Fruit fly (Drosophila melanogaster): ENCODE data around the gene CG9215.

Gene CG9215

DNA sequence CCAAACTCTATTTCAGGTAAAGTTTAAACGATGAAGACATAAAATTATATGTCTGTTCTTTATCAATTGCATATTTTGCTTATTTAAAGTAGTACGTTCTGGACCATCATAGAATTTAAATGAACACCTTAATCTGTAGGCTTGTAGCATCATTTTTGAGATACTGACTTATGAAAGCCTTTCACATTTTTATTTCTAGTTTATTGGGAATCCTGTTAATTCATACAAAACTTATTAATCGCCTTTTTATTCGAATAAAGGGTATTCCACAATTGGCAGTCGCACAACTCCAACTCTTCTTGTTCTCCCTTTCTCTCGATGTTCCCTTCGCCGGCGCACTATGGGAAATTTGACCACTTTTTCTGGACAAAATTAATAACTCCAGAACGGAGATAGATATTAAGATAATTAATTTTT is 30.2 kb downstream of the CG9215 start:
- TF ChIP-seq h (optimal IDR thresholded peaks at IDR 0.05) = no peak
- TF ChIP-seq psq (optimal IDR thresholded peaks at IDR 0.05) = no peak
- TF ChIP-seq ttk (optimal IDR thresholded peaks at IDR 0.05) = no peak
- no peak for TF ChIP-seq insv (optimal IDR thresholded peaks at IDR 0.05)
- no peak for TF ChIP-seq Sin3A (optimal IDR thresholded peaks at IDR 0.05)
- TF ChIP-seq Myc (optimal IDR thresholded peaks at IDR 0.05) = no peak

DNA sequence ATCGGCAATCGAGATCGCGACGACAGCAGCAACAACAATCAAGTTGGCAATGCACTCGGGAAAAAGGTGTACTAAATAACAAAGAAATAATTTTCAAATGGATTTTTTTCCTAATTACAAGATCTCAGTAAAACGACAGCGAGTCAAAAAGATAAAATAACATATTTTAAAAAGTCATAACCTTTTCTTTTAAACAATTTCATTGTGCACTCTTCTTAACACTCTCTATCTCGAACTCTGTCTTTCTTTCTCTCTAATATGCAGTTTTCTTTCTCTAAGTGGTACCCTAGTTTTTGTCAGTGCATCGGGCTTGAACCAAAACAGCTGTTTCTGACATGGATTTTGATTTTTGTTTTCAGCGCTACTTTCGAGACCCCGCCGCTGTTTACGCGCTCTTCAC is 33.6 kb downstream of the CG9215 start:
- no peak for TF ChIP-seq h (optimal IDR thresholded peaks at IDR 0.05)
- TF ChIP-seq insv (optimal IDR thresholded peaks at IDR 0.05) = no peak
- no peak for TF ChIP-seq ttk (optimal IDR thresholded peaks at IDR 0.05)
- no peak for TF ChIP-seq psq (optimal IDR thresholded peaks at IDR 0.05)
- TF ChIP-seq Myc (optimal IDR thresholded peaks at IDR 0.05) = no peak
- no peak for TF ChIP-seq Sin3A (optimal IDR thresholded peaks at IDR 0.05)

DNA sequence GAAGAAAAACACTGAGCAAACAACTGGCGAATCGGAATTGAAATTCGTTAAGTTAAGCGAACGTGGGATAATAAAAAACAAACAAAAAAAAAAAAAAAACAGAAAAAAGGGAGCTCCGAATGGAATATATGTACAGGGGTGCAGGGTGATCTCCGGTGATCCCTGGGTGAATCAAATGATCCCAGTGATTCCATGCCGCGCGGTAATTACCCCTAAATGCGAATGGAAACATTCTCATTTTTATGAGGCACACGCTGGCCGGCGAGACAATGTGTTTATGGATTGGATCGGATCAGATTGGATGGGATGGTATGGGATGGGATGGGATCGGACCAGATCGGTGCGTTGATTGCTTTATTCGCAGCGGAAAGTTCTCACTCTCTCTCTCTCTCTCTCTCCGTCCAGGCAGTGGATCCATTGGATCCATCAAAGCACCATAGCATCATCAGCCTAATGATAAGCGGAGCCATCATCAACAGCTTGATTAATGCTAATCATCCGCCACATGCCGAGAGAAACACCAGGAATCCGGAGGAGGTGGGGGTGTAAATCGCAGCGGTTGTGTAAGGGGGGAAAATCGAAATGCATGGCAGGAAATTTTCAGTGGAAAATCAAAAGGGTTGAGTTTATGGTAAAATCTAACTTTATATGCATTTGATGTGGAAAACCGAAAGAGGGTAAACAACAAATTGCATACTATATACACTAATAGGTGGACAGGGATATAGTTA is 37.0 kb downstream of the CG9215 start:
- TF ChIP-seq ttk (optimal IDR thresholded peaks at IDR 0.05) = no peak
- no peak for TF ChIP-seq psq (optimal IDR thresholded peaks at IDR 0.05)
- TF ChIP-seq Myc (optimal IDR thresholded peaks at IDR 0.05) = no peak
- TF ChIP-seq h (optimal IDR thresholded peaks at IDR 0.05) = no peak
- no peak for TF ChIP-seq insv (optimal IDR thresholded peaks at IDR 0.05)
- TF ChIP-seq Sin3A (optimal IDR thresholded peaks at IDR 0.05) = no peak

DNA sequence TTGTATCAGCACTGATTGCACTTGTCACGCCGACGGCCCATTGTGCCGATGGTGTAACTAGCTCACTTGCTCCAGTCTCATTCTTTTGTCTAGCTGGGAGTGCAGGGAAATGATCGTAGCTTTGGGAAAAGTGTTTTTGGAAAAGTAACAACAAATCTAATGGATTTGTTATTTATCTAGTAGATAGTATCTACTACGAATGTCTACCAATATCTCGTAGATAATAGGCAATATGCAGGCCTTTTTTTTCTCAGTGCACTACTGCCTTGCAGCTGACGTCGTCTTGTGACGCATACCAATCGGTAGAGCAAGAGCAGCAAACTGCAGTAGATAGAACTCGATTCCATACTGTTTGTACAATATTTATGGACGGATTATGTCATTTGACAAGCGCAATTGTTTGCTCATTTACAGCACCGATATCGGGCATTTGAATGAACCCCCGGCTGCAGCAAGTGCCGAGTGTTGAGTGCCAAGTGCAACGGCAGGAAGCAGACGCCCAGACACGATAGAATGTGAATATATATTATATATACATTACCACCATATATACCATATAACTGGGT is 39.1 kb downstream of the CG9215 start:
- TF ChIP-seq Sin3A (optimal IDR thresholded peaks at IDR 0.05) (no peak), ttk (optimal IDR thresholded peaks at IDR 0.05) (no peak), insv (optimal IDR thresholded peaks at IDR 0.05) (no peak), Myc (optimal IDR thresholded peaks at IDR 0.05) (no peak), psq (optimal IDR thresholded peaks at IDR 0.05) (no peak), h (optimal IDR thresholded peaks at IDR 0.05) (no peak)

DNA sequence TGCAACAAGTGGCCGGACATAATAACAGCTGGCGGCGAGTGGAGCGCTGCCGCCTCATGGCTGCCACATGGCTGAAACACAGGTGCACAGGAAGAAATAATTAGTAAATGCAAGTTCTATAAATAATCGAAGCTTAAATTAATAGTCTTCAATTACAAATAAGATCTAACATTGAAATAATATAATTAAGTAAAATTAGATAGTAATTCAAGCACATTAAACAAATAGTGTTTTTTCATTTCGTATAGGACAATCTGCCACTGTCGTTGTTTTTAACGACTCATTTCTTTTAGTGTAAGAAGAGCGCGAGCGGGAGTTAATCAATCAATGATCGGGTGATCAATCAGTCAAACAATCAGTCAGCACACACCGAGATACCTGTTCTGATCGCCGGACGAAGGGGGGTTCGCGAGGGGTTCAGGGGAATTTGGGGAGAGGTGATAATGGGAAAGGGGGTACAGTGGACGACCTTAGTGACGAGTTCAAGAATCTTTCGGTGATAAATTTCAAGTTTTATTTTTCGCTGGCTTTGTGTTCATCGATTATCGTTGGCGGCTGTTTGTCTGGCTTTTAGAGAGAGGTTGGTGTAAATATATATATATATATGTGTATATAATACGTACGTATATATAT is 42.7 kb downstream of the CG9215 start:
- TF ChIP-seq psq (optimal IDR thresholded peaks at IDR 0.05) (no peak), ttk (optimal IDR thresholded peaks at IDR 0.05) (no peak), h (optimal IDR thresholded peaks at IDR 0.05) (no peak), insv (optimal IDR thresholded peaks at IDR 0.05) (no peak), Sin3A (optimal IDR thresholded peaks at IDR 0.05) (no peak), Myc (optimal IDR thresholded peaks at IDR 0.05) (no peak)

DNA sequence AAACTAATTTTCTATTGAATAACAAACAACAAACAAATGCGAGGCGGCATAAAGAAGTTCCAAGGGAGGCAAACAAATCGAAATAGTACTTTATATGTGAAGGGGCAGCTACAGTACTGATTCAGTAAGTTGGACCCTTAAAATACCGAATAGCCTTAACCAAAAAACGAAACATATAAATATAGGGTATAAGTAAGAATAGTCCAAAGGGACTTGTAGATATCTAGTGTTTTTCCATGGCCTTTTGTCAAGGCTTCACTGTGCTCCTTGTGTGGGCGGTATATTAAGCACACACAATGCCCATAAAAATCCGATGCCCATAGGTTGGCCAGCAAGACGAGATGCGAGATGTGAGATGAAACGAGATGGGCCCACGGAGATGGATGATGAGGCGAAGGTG is 50.6 kb downstream of the CG9215 start:
- TF ChIP-seq Sin3A (optimal IDR thresholded peaks at IDR 0.05) (no peak), h (optimal IDR thresholded peaks at IDR 0.05) (no peak), psq (optimal IDR thresholded peaks at IDR 0.05) (no peak), ttk (optimal IDR thresholded peaks at IDR 0.05) (no peak), insv (optimal IDR thresholded peaks at IDR 0.05) (no peak), Myc (optimal IDR thresholded peaks at IDR 0.05) (no peak)
